Worm (Caenorhabditis elegans) whole organism, young adult: Measurements from ENCODE around the gene C55C3.1.

Experiments
- F23B12.7 ChIP-seq: sonication (generic microtip); optimal IDR thresholded peaks from 2 replicates; lab custom pipeline; 2017; ENCODE audit warnings: missing genetic modification characterization, mild to moderate bottlenecking, missing compliant biosample characterization, antibody characterized with exemption, moderate library complexity; ENCODE audit not compliant: insufficient read depth
- Y53G8AR.9 ChIP-seq: fragments of 200-800 bp; sonication (Bioruptor generic); conservative IDR thresholded peaks from 2 replicates; pipeline ENCODE4 v1.3.6; 2022; ENCODE audit warnings: missing genetic modification reagents, missing genetic modification characterization, missing compliant biosample characterization
- ama-1 ChIP-seq, 3 experiments: fragments of 150-350 bp in 1 of 3; sonication (generic microtip) in 2 of 3; optimal IDR thresholded peaks; 2 replicates each; lab custom pipeline; 2014 to 2018; ENCODE audit warnings: missing biosample characterization in 2 of 3, missing genetic modification characterization in 2 of 3, missing genetic modification reagents in 2 of 3
- bed-1 ChIP-seq: fragments of 200-800 bp; sonication (Bioruptor generic); IDR thresholded peaks from 2 replicates; pipeline ENCODE4 v1.3.6; 2022; ENCODE audit warnings: missing genetic modification reagents, missing genetic modification characterization, missing compliant biosample characterization
- ceh-79 ChIP-seq: sonication (generic microtip); optimal IDR thresholded peaks from 2 replicates; lab custom pipeline; 2017; ENCODE audit warnings: mild to moderate bottlenecking, missing genetic modification characterization, missing compliant biosample characterization
- dpl-1 ChIP-seq: fragments of 150-350 bp; optimal IDR thresholded peaks from 2 replicates; lab custom pipeline; 2014; ENCODE audit warnings: missing biosample characterization, missing genetic modification reagents, missing genetic modification characterization
- egrh-3 ChIP-seq: fragments of 200-800 bp; sonication (Bioruptor generic); IDR thresholded peaks from 2 replicates; pipeline ENCODE4 v1.3.6; 2022; ENCODE audit warnings: missing genetic modification reagents, missing genetic modification characterization, missing compliant biosample characterization
- him-1 ChIP-seq: sonication (generic microtip); optimal IDR thresholded peaks from 2 replicates; lab custom pipeline; 2016; ENCODE audit warnings: missing genotype, missing genetic modification reagents, missing genetic modification characterization, missing compliant biosample characterization
- lin-54 ChIP-seq: fragments of 200-800 bp; sonication (Bioruptor generic); optimal IDR thresholded peaks from 2 replicates; lab custom pipeline; 2018; ENCODE audit warnings: mild to moderate bottlenecking, missing genetic modification characterization, missing compliant biosample characterization
- lsy-27 ChIP-seq: sonication (generic microtip); optimal IDR thresholded peaks from 2 replicates; lab custom pipeline; 2017; ENCODE audit warnings: missing genetic modification characterization, mild to moderate bottlenecking, missing compliant biosample characterization, antibody characterized with exemption, missing genotype, borderline replicate concordance; ENCODE audit not compliant: insufficient read depth
- nfya-2 ChIP-seq: fragments of 200-800 bp; sonication (Bioruptor generic); IDR thresholded peaks from 2 replicates; pipeline ENCODE4 v1.3.6; 2022; ENCODE audit warnings: missing genetic modification reagents, missing genetic modification characterization, missing compliant biosample characterization
- sea-2 ChIP-seq: fragments of 200-800 bp; sonication (Bioruptor generic); IDR thresholded peaks from 2 replicates; pipeline ENCODE4 v1.3.6; 2022; ENCODE audit warnings: missing genetic modification characterization, missing compliant biosample characterization
- tbp1 ChIP-seq: fragments of 200-800 bp; sonication (Bioruptor generic); optimal IDR thresholded peaks from 2 replicates; lab custom pipeline; 2018; ENCODE audit warnings: mild to moderate bottlenecking, missing genetic modification characterization, missing compliant biosample characterization
- unc-62 ChIP-seq: fragments of 150-350 bp; optimal IDR thresholded peaks from 2 replicates; lab custom pipeline; 2014; ENCODE audit warnings: missing biosample characterization, missing genetic modification reagents, missing genetic modification characterization

DNA sequence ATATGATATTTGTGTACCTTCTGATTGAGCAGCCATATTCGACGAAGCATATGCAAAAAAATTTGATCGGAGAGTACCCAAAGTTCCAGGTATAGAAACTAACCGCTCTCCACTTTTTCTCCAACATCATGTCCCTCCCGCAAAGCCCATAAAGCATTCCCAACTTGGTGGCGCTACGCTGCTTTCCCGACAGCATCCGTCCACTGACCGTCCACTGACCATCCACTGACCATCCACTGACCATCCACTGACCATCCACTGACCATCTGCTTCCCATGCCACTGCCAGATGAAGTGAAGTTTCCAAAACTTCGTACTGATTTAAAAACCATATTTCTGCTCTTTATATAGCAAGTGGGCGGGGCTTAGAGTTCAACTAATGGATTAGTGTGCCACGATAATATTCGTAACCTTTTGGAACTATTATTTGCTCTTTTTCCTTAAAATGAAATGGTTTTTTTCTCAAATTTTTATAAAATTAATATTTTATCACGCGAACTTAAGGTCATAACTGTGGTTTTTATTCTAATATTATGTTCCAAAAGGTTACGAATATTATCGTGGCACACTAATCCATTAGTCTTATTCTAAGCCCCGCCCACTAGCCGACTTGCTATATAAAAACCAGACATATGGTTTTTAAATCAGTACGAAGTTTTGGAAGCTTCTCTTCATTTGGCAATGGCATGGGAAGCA, 18.4 kb upstream of the C55C3.1 start, which contains the start of gene C55C3.8:
- TF ChIP-seq ama-1 (optimal IDR thresholded peaks at IDR 0.05; lab: Kevin White, UChicago) (no peak), ama-1 (GFP tag; optimal IDR thresholded peaks at IDR 0.05; lab: Kevin White, UChicago) (no peak), Y53G8AR.9 (GFP tag; lab: Robert Waterston, UW) (no peak), egrh-3 (GFP tag; lab: Robert Waterston, UW) (no peak), lsy-27 (tag; lab: Kevin White, UChicago) (no peak), sea-2 (GFP tag; lab: Robert Waterston, UW) (no peak), dpl-1 (no peak), lin-54 (GFP tag; lab: Kevin White, UChicago) (no peak), ceh-79 (tag; lab: Kevin White, UChicago) (no peak), nfya-2 (no peak), him-1 (no peak), unc-62 (GFP tag; lab: Kevin White, UChicago) (no peak), bed-1 (no peak), tbp1 (GFP tag; lab: Kevin White, UChicago) (no peak), F23B12.7 (tag; lab: Kevin White, UChicago) (no peak)
